Worm (Caenorhabditis elegans): ENCODE results near the gene flp-16.

DNA sequence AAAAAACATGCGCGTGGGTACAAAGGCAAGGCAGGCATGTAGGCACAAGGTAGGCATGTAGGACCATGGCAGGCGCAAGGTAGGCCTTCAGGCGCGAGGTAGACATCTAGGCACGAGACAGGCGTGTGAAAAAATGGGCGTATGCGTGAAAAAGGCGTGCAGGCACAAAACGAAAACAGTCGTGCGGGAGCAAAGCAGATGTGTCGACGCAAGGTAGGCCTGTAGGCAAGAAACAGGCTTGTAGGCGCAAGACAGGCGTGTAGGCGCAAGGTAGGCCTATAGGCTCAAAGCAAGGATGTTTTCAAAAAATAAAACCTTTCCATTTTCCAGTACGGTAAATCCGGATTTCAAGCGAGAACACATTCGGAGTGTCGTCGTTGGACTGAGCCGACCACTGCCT lies 43.6 kb downstream of the flp-16 start:
- TF ChIP-seq pax-3 (tag; optimal IDR thresholded peaks at IDR 0.05), result no peak
- TF ChIP-seq fos-1 (tag; optimal IDR thresholded peaks at IDR 0.05), result no peak
- TF ChIP-seq rnt-1 (tag; optimal IDR thresholded peaks at IDR 0.05), result no peak
- no peak for TF ChIP-seq ces-1 (GFP tag; optimal IDR thresholded peaks at IDR 0.05)
- no peak for TF ChIP-seq blmp-1 (tag; optimal IDR thresholded peaks at IDR 0.05)

Measured in whole organism, L1 larva.